Fruit fly (Drosophila melanogaster) whole organism, embryonic: ENCODE results near the gene Indy-2.

Experiments used
- Abd-B ChIP-seq: fragments of 200-800 bp; sonication (Bioruptor generic); optimal IDR thresholded peaks from 2 replicates; lab custom pipeline; 2018; ENCODE audit warnings: missing biosample characterization, mild to moderate bottlenecking, missing genetic modification characterization, moderate library complexity
- Aef1 ChIP-seq: fragments of 200-800 bp; sonication (Bioruptor generic); IDR thresholded peaks from 3 replicates; pipeline ENCODE4 v1.3.6; 2022; ENCODE audit warnings: missing biosample characterization, missing genetic modification characterization
- Antp ChIP-seq: fragments of 200-800 bp; sonication (Bioruptor generic); optimal IDR thresholded peaks from 3 replicates; lab custom pipeline; 2016; ENCODE audit warnings: missing biosample characterization, missing genetic modification characterization
- Blimp-1 ChIP-seq: fragments of 200-800 bp; sonication (Bioruptor generic); optimal IDR thresholded peaks from 3 replicates; lab custom pipeline; 2018; ENCODE audit warnings: missing biosample characterization, missing genetic modification characterization, mild to moderate bottlenecking, moderate library complexity, missing genetic modification reagents
- CG10366 ChIP-seq: fragments of 200-800 bp; sonication (Bioruptor generic); IDR thresholded peaks from 2 replicates; pipeline ENCODE4 v1.3.6; 2022; ENCODE audit warnings: missing biosample characterization, missing genetic modification characterization
- CG10565 ChIP-seq: fragments of 200-800 bp; sonication (Bioruptor generic); optimal IDR thresholded peaks from 3 replicates; lab custom pipeline; 2016; ENCODE audit warnings: missing biosample characterization, mild to moderate bottlenecking, missing genetic modification characterization
- CG10959 ChIP-seq: fragments of 200-800 bp; sonication (Bioruptor generic); IDR thresholded peaks from 2 replicates; pipeline ENCODE4 v1.3.6; 2022; ENCODE audit warnings: missing biosample characterization, missing genetic modification characterization
- CG12219 ChIP-seq: fragments of 200-800 bp; sonication (Bioruptor generic); optimal IDR thresholded peaks from 3 replicates; lab custom pipeline; 2018; ENCODE audit warnings: missing biosample characterization, mild to moderate bottlenecking, missing genetic modification characterization
- CG13296 ChIP-seq: fragments of 200-800 bp; sonication (Bioruptor generic); optimal IDR thresholded peaks from 3 replicates; lab custom pipeline; 2018; ENCODE audit warnings: missing biosample characterization, mild to moderate bottlenecking, missing genetic modification characterization
- CG15601 ChIP-seq: fragments of 200-800 bp; sonication (Bioruptor generic); optimal IDR thresholded peaks from 3 replicates; lab custom pipeline; 2019; ENCODE audit warnings: missing biosample characterization, mild to moderate bottlenecking, missing genetic modification characterization, moderate library complexity
- CG18262 ChIP-seq: fragments of 200-800 bp; optimal IDR thresholded peaks from 3 replicates; lab custom pipeline; 2019; ENCODE audit warnings: missing biosample characterization, mild to moderate bottlenecking, missing genetic modification characterization, moderate library complexity
- CG18599 ChIP-seq: fragments of 200-800 bp; sonication (Bioruptor generic); optimal IDR thresholded peaks from 3 replicates; lab custom pipeline; 2017; ENCODE audit warnings: missing biosample characterization, missing genetic modification characterization, mild to moderate bottlenecking, moderate library complexity, missing genetic modification reagents
- CG3847 ChIP-seq: fragments of 200-800 bp; sonication (Bioruptor generic); IDR thresholded peaks from 2 replicates; pipeline ENCODE4 v1.3.6; 2022; ENCODE audit warnings: missing biosample characterization, missing genetic modification characterization
- CG4707 ChIP-seq: fragments of 200-800 bp; sonication (Bioruptor generic); optimal IDR thresholded peaks from 2 replicates; lab custom pipeline; 2018; ENCODE audit warnings: missing biosample characterization, mild to moderate bottlenecking, missing genetic modification characterization, moderate library complexity
- CG4854 ChIP-seq: fragments of 200-800 bp; sonication (Bioruptor generic); optimal IDR thresholded peaks from 2 replicates; lab custom pipeline; 2016; ENCODE audit warnings: missing biosample characterization, missing genetic modification characterization, inconsistent platforms
- CG5953 ChIP-seq: fragments of 200-800 bp; sonication (Bioruptor generic); IDR thresholded peaks from 2 replicates; pipeline ENCODE4 v1.3.6; 2022; ENCODE audit warnings: missing biosample characterization, missing genetic modification characterization
- CG6175 ChIP-seq: fragments of 200-800 bp; sonication (Bioruptor generic); IDR thresholded peaks from 3 replicates; pipeline ENCODE4 v1.3.6; 2022; ENCODE audit warnings: missing biosample characterization, missing genetic modification characterization
- CG6689 ChIP-seq: fragments of 200-800 bp; sonication (Bioruptor generic); IDR thresholded peaks from 2 replicates; pipeline ENCODE4 v1.3.6; 2022; ENCODE audit warnings: missing biosample characterization, missing genetic modification characterization
- CG7357 ChIP-seq: fragments of 200-800 bp; sonication (Bioruptor generic); IDR thresholded peaks from 3 replicates; pipeline ENCODE4 v1.3.6; 2022; ENCODE audit warnings: missing biosample characterization, missing genetic modification characterization
- CG7372 ChIP-seq: fragments of 200-800 bp; sonication (Bioruptor generic); IDR thresholded peaks from 2 replicates; pipeline ENCODE4 v1.3.6; 2022; ENCODE audit warnings: missing biosample characterization, missing genetic modification characterization
- CG7556 ChIP-seq: fragments of 200-800 bp; sonication (Bioruptor generic); optimal IDR thresholded peaks from 2 replicates; lab custom pipeline; 2017; ENCODE audit warnings: missing biosample characterization, mild to moderate bottlenecking, missing genetic modification characterization
- CG7987 ChIP-seq: fragments of 200-800 bp; sonication (Bioruptor generic); optimal IDR thresholded peaks from 2 replicates; lab custom pipeline; 2018; ENCODE audit warnings: missing biosample characterization, mild to moderate bottlenecking, missing genetic modification characterization, moderate library complexity
- CG8281 ChIP-seq: fragments of 200-800 bp; sonication (Bioruptor generic); optimal IDR thresholded peaks from 2 replicates; lab custom pipeline; 2018; ENCODE audit warnings: missing biosample characterization, mild to moderate bottlenecking, missing genetic modification characterization, moderate library complexity
- CG9797 ChIP-seq: fragments of 200-800 bp; sonication (Bioruptor generic); optimal IDR thresholded peaks from 3 replicates; lab custom pipeline; 2018; ENCODE audit warnings: missing biosample characterization, mild to moderate bottlenecking, missing genetic modification characterization
- Chrac-16 ChIP-seq: fragments of 200-800 bp; sonication (Bioruptor generic); optimal IDR thresholded peaks from 3 replicates; lab custom pipeline; 2016; ENCODE audit warnings: missing biosample characterization, missing genetic modification characterization
- Dp ChIP-seq: fragments of 200-800 bp; sonication (Bioruptor generic); optimal IDR thresholded peaks from 2 replicates; lab custom pipeline; 2018; ENCODE audit warnings: missing biosample characterization, mild to moderate bottlenecking, missing genetic modification characterization, moderate library complexity
- Gsc ChIP-seq: fragments of 200-800 bp; sonication (Bioruptor generic); IDR thresholded peaks from 2 replicates; pipeline ENCODE4 v1.3.6; 2022; ENCODE audit warnings: missing biosample characterization, missing genetic modification characterization
- Hr3 ChIP-seq: fragments of 200-800 bp; sonication (Bioruptor generic); optimal IDR thresholded peaks from 3 replicates; lab custom pipeline; 2016; ENCODE audit warnings: missing biosample characterization, missing genetic modification characterization
- Hr51 ChIP-seq, 2 experiments: fragments of 200-800 bp; sonication (Bioruptor generic); optimal IDR thresholded peaks; 2 replicates in 1 of 2; 3 replicates in 1 of 2; lab custom pipeline; 2016 to 2018; ENCODE audit warnings: missing biosample characterization in 2 of 2, missing genetic modification characterization in 2 of 2, mild to moderate bottlenecking in 1 of 2, moderate library complexity in 1 of 2
- Lpt ChIP-seq: fragments of >200 bp; optimal IDR thresholded peaks from 2 replicates; lab custom pipeline; 2018; ENCODE audit warnings: missing biosample characterization, missing genetic modification characterization
- NC2α ChIP-seq: fragments of 200-800 bp; sonication (Bioruptor generic); optimal IDR thresholded peaks from 2 replicates; lab custom pipeline; 2016; ENCODE audit warnings: missing biosample characterization, missing genetic modification characterization
- Nf-YC ChIP-seq: fragments of 200-800 bp; optimal IDR thresholded peaks from 3 replicates; lab custom pipeline; 2019; ENCODE audit warnings: missing biosample characterization, mild to moderate bottlenecking, missing genetic modification characterization, moderate library complexity
- az2 ChIP-seq: fragments of 200-800 bp; sonication (Bioruptor generic); optimal IDR thresholded peaks from 3 replicates; lab custom pipeline; 2016; ENCODE audit warnings: missing biosample characterization, missing genetic modification characterization
- bcd ChIP-seq: fragments of 200-800 bp; sonication (Bioruptor generic); optimal IDR thresholded peaks from 2 replicates; lab custom pipeline; 2017; ENCODE audit warnings: missing biosample characterization, mild to moderate bottlenecking, missing genetic modification characterization
- ci ChIP-seq: fragments of 200-800 bp; sonication (Bioruptor generic); IDR thresholded peaks from 3 replicates; pipeline ENCODE4 v1.3.6; 2022; ENCODE audit warnings: missing biosample characterization, missing genetic modification characterization
- cwo ChIP-seq: fragments of 200-800 bp; sonication (Bioruptor generic); optimal IDR thresholded peaks from 3 replicates; lab custom pipeline; 2017; ENCODE audit warnings: missing biosample characterization, missing genetic modification characterization, mild to moderate bottlenecking, moderate library complexity, missing genetic modification reagents
- dmrt11E ChIP-seq: fragments of 200-800 bp; sonication (Bioruptor generic); optimal IDR thresholded peaks from 3 replicates; lab custom pipeline; 2018; ENCODE audit warnings: missing biosample characterization, mild to moderate bottlenecking, missing genetic modification characterization, moderate library complexity
- en ChIP-seq: fragments of 200-800 bp; sonication (Bioruptor generic); optimal IDR thresholded peaks from 2 replicates; lab custom pipeline; 2016; ENCODE audit warnings: missing biosample characterization, missing genetic modification characterization
- eve ChIP-seq, 2 experiments: fragments of >200 bp; optimal IDR thresholded peaks; 2 replicates each; lab custom pipeline; 2017; ENCODE audit warnings: missing biosample characterization in 2 of 2, missing genetic modification characterization in 2 of 2
- fd102C ChIP-seq: fragments of 200-800 bp; sonication (Bioruptor generic); optimal IDR thresholded peaks from 2 replicates; lab custom pipeline; 2018; ENCODE audit warnings: missing biosample characterization, mild to moderate bottlenecking, missing genetic modification characterization, moderate library complexity
- ftz-f1 ChIP-seq: fragments of 200-800 bp; sonication (Bioruptor generic); optimal IDR thresholded peaks from 2 replicates; lab custom pipeline; 2016; ENCODE audit warnings: missing biosample characterization, missing genetic modification characterization
- gt ChIP-seq: fragments of 200-800 bp; sonication (Bioruptor generic); IDR thresholded peaks from 2 replicates; pipeline ENCODE4 v1.3.6; 2022; ENCODE audit warnings: missing biosample characterization, missing genetic modification characterization
- h ChIP-seq: fragments of >200 bp; optimal IDR thresholded peaks from 2 replicates; lab custom pipeline; 2017
- insv ChIP-seq, 2 experiments: fragments of 200-800 bp; sonication (Bioruptor generic); optimal IDR thresholded peaks; 3 replicates each; lab custom pipeline; 2016 to 2018; ENCODE audit warnings: missing biosample characterization in 2 of 2, missing genetic modification characterization in 2 of 2
- sens-2 ChIP-seq: fragments of 200-800 bp; sonication (Bioruptor generic); IDR thresholded peaks from 2 replicates; pipeline ENCODE4 v1.3.6; 2022; ENCODE audit warnings: missing biosample characterization, missing genetic modification characterization
- sr ChIP-seq: fragments of 200-800 bp; sonication (Bioruptor generic); IDR thresholded peaks from 3 replicates; pipeline ENCODE4 v1.3.6; 2022; ENCODE audit warnings: missing biosample characterization, missing genetic modification characterization
- tll ChIP-seq, 2 experiments: fragments of 200-800 bp in 1 of 2; fragments of >200 bp in 1 of 2; sonication (Bioruptor generic) in 1 of 2; optimal IDR thresholded peaks; 2 replicates each; lab custom pipeline; 2017 to 2019; ENCODE audit warnings: missing biosample characterization in 2 of 2, missing genetic modification characterization in 2 of 2, mild to moderate bottlenecking in 1 of 2, moderate library complexity in 1 of 2
- twi ChIP-seq: fragments of 200-800 bp; optimal IDR thresholded peaks from 2 replicates; lab custom pipeline; 2019; ENCODE audit warnings: missing biosample characterization, mild to moderate bottlenecking, missing genetic modification characterization, moderate library complexity
- vfl ChIP-seq: fragments of 200-800 bp; sonication (Bioruptor generic); optimal IDR thresholded peaks from 2 replicates; lab custom pipeline; 2016; ENCODE audit warnings: missing biosample characterization, missing genetic modification characterization
- zen2 ChIP-seq: fragments of 200-800 bp; sonication (Bioruptor generic); IDR thresholded peaks from 3 replicates; pipeline ENCODE4 v1.3.6; 2022; ENCODE audit warnings: missing biosample characterization, missing genetic modification characterization; ENCODE audit not compliant: partially characterized antibody
- zfh2 ChIP-seq: fragments of 200-800 bp; sonication (Bioruptor generic); optimal IDR thresholded peaks from 2 replicates; lab custom pipeline; 2016; ENCODE audit warnings: missing biosample characterization, missing genetic modification characterization

Gene Indy-2

DNA sequence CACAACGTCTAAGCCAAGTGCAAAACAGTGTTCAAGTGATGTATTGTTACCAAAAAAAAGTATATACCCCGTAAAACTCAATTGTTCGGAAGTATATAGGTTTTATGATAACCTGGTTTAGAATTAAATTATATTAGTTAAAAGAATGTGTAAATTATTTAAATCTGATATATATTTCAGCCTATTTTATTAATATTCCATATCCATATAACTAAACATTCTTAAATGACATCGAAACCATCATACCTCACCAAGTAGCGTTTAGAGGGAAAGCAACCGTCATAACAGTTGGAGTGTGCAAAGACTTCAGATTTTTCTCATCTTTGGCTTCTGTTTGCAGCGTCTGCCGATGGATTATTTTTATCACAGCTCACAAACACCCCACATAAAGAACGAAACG lies 43.1 kb upstream of the Indy-2 start (continued):
- no peak for TF ChIP-seq tll (GFP tag; optimal IDR thresholded peaks at IDR 0.05; lab: Kevin White, UChicago)
- TF ChIP-seq Gsc (GFP tag; lab: Robert Waterston, UW): no peak
- peak; percentile 70 for TF ChIP-seq Abd-B (GFP tag; lab: Kevin White, UChicago)
- TF ChIP-seq CG7372 (GFP tag; lab: Robert Waterston, UW): peak; percentile 78
- peak; percentile 26 to 88 for TF ChIP-seq Hr51 (GFP tag; optimal IDR thresholded peaks at IDR 0.05; lab: Kevin White, UChicago)
- peak; percentile 67; the same call in 1 of the 2 replicates for TF ChIP-seq gt (GFP tag; lab: Robert Waterston, UW)
- TF ChIP-seq sens-2: 0 out of 2 replicates have a peak, but pooled peaks have one; percentile 24
- peak; percentile 70 for TF ChIP-seq CG13296 (GFP tag; lab: Kevin White, UChicago)
- no peak for TF ChIP-seq CG4854
- no peak for TF ChIP-seq Antp (GFP tag; lab: Kevin White, UChicago)
- peak; percentile 65 for TF ChIP-seq CG10366
- TF ChIP-seq bcd: peak; percentile 65
- no peak for TF ChIP-seq CG9797 (GFP tag; lab: Kevin White, UChicago)
- TF ChIP-seq h: no peak
- TF ChIP-seq CG5953: peak; percentile 83
- peak; percentile 77 for TF ChIP-seq CG7556 (GFP tag; lab: Kevin White, UChicago)
- TF ChIP-seq CG4707 (GFP tag; lab: Kevin White, UChicago): peak; percentile 53
- TF ChIP-seq ci (GFP tag; lab: Robert Waterston, UW): peak; percentile 76
- TF ChIP-seq Blimp-1: peak; percentile 88
- peak; percentile 73 for TF ChIP-seq Chrac-16
- TF ChIP-seq zen2 (GFP tag; lab: Robert Waterston, UW): no peak
- peak; percentile 24 for TF ChIP-seq CG7987 (GFP tag; lab: Kevin White, UChicago)
- TF ChIP-seq Aef1 (GFP tag; lab: Robert Waterston, UW): peak; percentile 64
- peak; percentile 31 for TF ChIP-seq CG8281 (tag; lab: Kevin White, UChicago)
- TF ChIP-seq CG6689 (GFP tag; lab: Robert Waterston, UW): peak; percentile 84
- peak; percentile 67 for TF ChIP-seq twi (tag; lab: Kevin White, UChicago)
- TF ChIP-seq CG10565 (GFP tag; lab: Kevin White, UChicago): no peak
- peak; percentile 76 for TF ChIP-seq Hr3 (GFP tag; lab: Kevin White, UChicago)
- TF ChIP-seq dmrt11E (tag; lab: Kevin White, UChicago): peak; percentile 88
- TF ChIP-seq CG10959 (GFP tag; lab: Robert Waterston, UW): peak; percentile 62
- TF ChIP-seq CG7357 (GFP tag; lab: Robert Waterston, UW): peak; percentile 50; the same call in 2 of the 3 replicates
- no peak for TF ChIP-seq sr (GFP tag; lab: Robert Waterston, UW)
- peak; percentile 64 for TF ChIP-seq CG3847 (GFP tag; lab: Robert Waterston, UW)
- TF ChIP-seq CG6175: 0 out of 3 replicates have a peak, but pooled peaks have one; percentile 15
- no peak for TF ChIP-seq Dp (GFP tag; lab: Kevin White, UChicago)
- TF ChIP-seq CG18262: peak; percentile 89
- peak; percentile 79 for TF ChIP-seq CG15601 (tag; lab: Kevin White, UChicago)
- peak; percentile 51 for TF ChIP-seq cwo (GFP tag; lab: Kevin White, UChicago)
- peak in 1 of 2 experiments; percentile 62 for TF ChIP-seq eve (GFP tag; optimal IDR thresholded peaks at IDR 0.05; lab: Kevin White, UChicago)
- peak; percentile 77 for TF ChIP-seq az2 (GFP tag; lab: Kevin White, UChicago)
- no peak for TF ChIP-seq Lpt
- no peak for TF ChIP-seq en (GFP tag; lab: Kevin White, UChicago)
- peak; percentile 57 for TF ChIP-seq fd102C (GFP tag; lab: Kevin White, UChicago)
- peak; percentile 45 for TF ChIP-seq Nf-YC
- TF ChIP-seq zfh2 (GFP tag; lab: Kevin White, UChicago): no peak
- peak; percentile 61 for TF ChIP-seq CG12219 (GFP tag; lab: Kevin White, UChicago)
- no peak for TF ChIP-seq ftz-f1 (GFP tag; lab: Kevin White, UChicago)
- TF ChIP-seq CG18599 (GFP tag; lab: Kevin White, UChicago): peak; percentile 88
- no peak for TF ChIP-seq insv (GFP tag; optimal IDR thresholded peaks at IDR 0.05; lab: Kevin White, UChicago)
- TF ChIP-seq vfl (GFP tag; lab: Kevin White, UChicago): no peak
- TF ChIP-seq NC2α (GFP tag; lab: Kevin White, UChicago): no peak
